Worm (Caenorhabditis elegans): ENCODE results near the gene ZK353.3.

Gene ZK353.3

ce11 chrIII:8358213-8358672, 37.5 kb upstream of the ZK353.3 start, which contains the start of the genes R05D3.8 and rfp-1:
R05D3.8 (minus strand) TSS chrIII:8358327.
rfp-1 (plus strand) TSS chrIII:8358622.
- TF ChIP-seq pha-4 (tag; optimal IDR thresholded peaks at IDR 0.05), result peak; percentile 51
- TF ChIP-seq unc-39 (tag; optimal IDR thresholded peaks at IDR 0.05), result no peak
- no peak for TF ChIP-seq tbx-8 (GFP tag; optimal IDR thresholded peaks at IDR 0.05)
- TF ChIP-seq sptf-1 (tag; optimal IDR thresholded peaks at IDR 0.05), result no peak
- TF ChIP-seq bed-3 (GFP tag; optimal IDR thresholded peaks at IDR 0.05), result no peak
- no peak for TF ChIP-seq flh-1 (GFP tag; optimal IDR thresholded peaks at IDR 0.05)
- TF ChIP-seq unc-120 (tag; optimal IDR thresholded peaks at IDR 0.05; ENCODE audit: poor library complexity, severe bottlenecking), result peak; percentile 50
- no peak for TF ChIP-seq ceh-83 (GFP tag; optimal IDR thresholded peaks at IDR 0.05)
- no peak for TF ChIP-seq ztf-11 (tag; optimal IDR thresholded peaks at IDR 0.05)
- TF ChIP-seq ces-1 (GFP tag; optimal IDR thresholded peaks at IDR 0.05), result peak; percentile 65
- TF ChIP-seq unc-62 (GFP tag; optimal IDR thresholded peaks at IDR 0.05), result peak; percentile 51
- TF ChIP-seq nhr-12 (tag; optimal IDR thresholded peaks at IDR 0.05), result peak; percentile 11
- peak; percentile 83 for TF ChIP-seq mep-1 (tag; optimal IDR thresholded peaks at IDR 0.05)
- TF ChIP-seq mls-2 (tag; optimal IDR thresholded peaks at IDR 0.05), result no peak
- peak; percentile 43 for TF ChIP-seq hlh-1 (tag; optimal IDR thresholded peaks at IDR 0.05)
- no peak for TF ChIP-seq cnd-1 (tag; optimal IDR thresholded peaks at IDR 0.05)
- TF ChIP-seq lsy-2 (tag; optimal IDR thresholded peaks at IDR 0.05), result peak; percentile 96
- TF ChIP-seq elt-3 (tag; optimal IDR thresholded peaks at IDR 0.05), result no peak
- no peak for TF ChIP-seq lin-13 (tag; optimal IDR thresholded peaks at IDR 0.05)
- no peak for TF ChIP-seq nhr-76 (tag; optimal IDR thresholded peaks at IDR 0.05)
- peak; percentile 75 for TF ChIP-seq nhr-237 (tag; optimal IDR thresholded peaks at IDR 0.05)
- TF ChIP-seq blmp-1 (tag; optimal IDR thresholded peaks at IDR 0.05), result no peak
- TF ChIP-seq elt-1 (tag; optimal IDR thresholded peaks at IDR 0.05; ENCODE audit: borderline replicate concordance, insufficient read depth), result no peak
- no peak for TF ChIP-seq mab-5 (tag; optimal IDR thresholded peaks at IDR 0.05)
- TF ChIP-seq M03D4.4 (tag; optimal IDR thresholded peaks at IDR 0.05), result no peak
- TF ChIP-seq nhr-28 (tag; optimal IDR thresholded peaks at IDR 0.05), result peak; percentile 13
- TF ChIP-seq nhr-2 (tag; optimal IDR thresholded peaks at IDR 0.05), result peak; percentile 23
- TF ChIP-seq lin-32 (GFP tag; optimal IDR thresholded peaks at IDR 0.05), result no peak
- no peak for TF ChIP-seq sem-2 (GFP tag; optimal IDR thresholded peaks at IDR 0.05)
- TF ChIP-seq ceh-39 (tag; optimal IDR thresholded peaks at IDR 0.05), result peak; percentile 59
- TF ChIP-seq zip-8 (tag; optimal IDR thresholded peaks at IDR 0.05), result no peak
- no peak for TF ChIP-seq ham-2 (GFP tag; optimal IDR thresholded peaks at IDR 0.05)
- TF ChIP-seq snpc-4 (tag; optimal IDR thresholded peaks at IDR 0.05), result no peak
- no peak for TF ChIP-seq drap-1 (GFP tag; optimal IDR thresholded peaks at IDR 0.05)
- no peak for TF ChIP-seq ceh-43 (GFP tag; optimal IDR thresholded peaks at IDR 0.05)

DNA sequence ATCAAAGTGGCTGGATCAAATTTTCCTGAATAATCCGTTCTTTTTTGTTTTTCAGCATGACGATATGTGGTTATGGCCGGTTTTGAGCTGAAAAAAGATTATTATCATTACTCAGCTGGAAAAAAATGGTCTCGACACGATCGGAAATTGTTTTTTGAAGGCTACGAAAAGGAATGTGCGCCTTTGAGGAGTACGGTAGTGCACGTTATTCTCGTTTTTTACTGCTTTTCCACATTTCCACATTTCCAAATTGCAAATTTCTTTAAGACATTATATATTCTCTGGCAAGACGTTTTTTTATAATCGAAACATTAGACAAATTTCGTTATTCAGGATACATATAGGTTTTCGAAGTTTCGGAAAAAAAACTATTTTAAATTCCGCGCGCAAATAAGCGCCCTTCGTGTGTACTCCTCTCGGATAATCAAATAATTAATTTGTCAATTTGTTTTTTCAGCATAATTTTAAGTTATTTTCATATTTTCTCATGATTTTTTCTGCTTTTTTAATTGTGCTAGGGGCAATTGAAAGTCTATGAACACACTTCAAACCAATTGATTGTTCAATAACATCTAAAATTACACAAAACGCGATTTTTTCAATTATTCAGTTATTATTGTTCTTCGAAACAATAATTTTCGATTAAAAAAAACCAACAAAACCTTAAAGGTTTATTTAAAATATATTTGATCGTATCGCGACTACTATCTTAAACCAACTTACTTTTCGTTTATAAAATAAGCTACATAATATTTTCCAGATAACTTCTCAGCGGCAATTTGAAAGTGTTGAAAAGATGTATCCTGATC, 32.3 kb upstream of the ZK353.3 start, which contains the start of gene R05D3.3:
Gene R05D3.3, plus strand, starts transcription at position 759 of the 809 bp plus-strand sequence.
- no peak for TF ChIP-seq bed-3 (GFP tag; optimal IDR thresholded peaks at IDR 0.05)
- TF ChIP-seq nhr-28 (tag; optimal IDR thresholded peaks at IDR 0.05), result no peak
- TF ChIP-seq drap-1 (GFP tag; optimal IDR thresholded peaks at IDR 0.05), result no peak
- no peak for TF ChIP-seq elt-1 (tag; optimal IDR thresholded peaks at IDR 0.05; ENCODE audit: borderline replicate concordance, insufficient read depth)
- TF ChIP-seq lin-13 (tag; optimal IDR thresholded peaks at IDR 0.05), result no peak
- TF ChIP-seq nhr-76 (tag; optimal IDR thresholded peaks at IDR 0.05), result no peak

DNA sequence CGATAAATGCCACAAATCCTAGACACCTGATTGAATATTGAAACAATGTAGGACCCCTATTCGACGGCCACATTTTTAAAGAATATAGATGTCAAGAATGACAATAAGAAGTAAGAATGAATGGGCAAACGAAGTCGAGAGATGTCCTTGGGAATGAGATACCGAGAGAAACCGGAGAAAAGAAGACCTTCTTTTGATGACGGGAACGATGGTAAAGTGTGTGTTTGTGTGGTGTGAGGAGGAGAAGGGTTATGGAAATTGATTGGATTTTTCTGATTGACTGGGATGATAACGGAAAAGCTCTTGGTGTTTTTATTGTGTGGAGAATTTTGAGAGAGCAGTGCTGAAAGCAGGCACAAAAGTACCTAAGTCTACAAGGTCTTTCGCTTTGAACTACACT, 27.2 kb upstream of the ZK353.3 start, which contains the start of gene R05D3.9:
Gene R05D3.9, minus strand, starts transcription at position 101 of the 400 bp plus-strand sequence.
- no peak for TF ChIP-seq cnd-1 (tag; optimal IDR thresholded peaks at IDR 0.05)
- no peak for TF ChIP-seq sptf-1 (tag; optimal IDR thresholded peaks at IDR 0.05)
- TF ChIP-seq mab-5 (tag; optimal IDR thresholded peaks at IDR 0.05), result no peak
- no peak for TF ChIP-seq M03D4.4 (tag; optimal IDR thresholded peaks at IDR 0.05)
- no peak for TF ChIP-seq ham-2 (GFP tag; optimal IDR thresholded peaks at IDR 0.05)
- TF ChIP-seq nhr-237 (tag; optimal IDR thresholded peaks at IDR 0.05), result no peak
- TF ChIP-seq ceh-39 (tag; optimal IDR thresholded peaks at IDR 0.05), result no peak
- no peak for TF ChIP-seq ceh-43 (GFP tag; optimal IDR thresholded peaks at IDR 0.05)
- no peak for TF ChIP-seq tbx-8 (GFP tag; optimal IDR thresholded peaks at IDR 0.05)
- TF ChIP-seq mls-2 (tag; optimal IDR thresholded peaks at IDR 0.05), result no peak
- no peak for TF ChIP-seq sem-2 (GFP tag; optimal IDR thresholded peaks at IDR 0.05)
- no peak for TF ChIP-seq unc-120 (tag; optimal IDR thresholded peaks at IDR 0.05; ENCODE audit: poor library complexity, severe bottlenecking)
- TF ChIP-seq bed-3 (GFP tag; optimal IDR thresholded peaks at IDR 0.05), result no peak
- no peak for TF ChIP-seq mep-1 (tag; optimal IDR thresholded peaks at IDR 0.05)
- no peak for TF ChIP-seq lsy-2 (tag; optimal IDR thresholded peaks at IDR 0.05)

Measured in whole organism, mixed stage, embryonic.